Fruit fly (Drosophila melanogaster) whole organism, embryonic: ENCODE measurements around the gene Cys.

Experiments
- Ada2b ChIP-seq: fragments of 200-800 bp; sonication (Bioruptor generic); IDR thresholded peaks from 2 replicates; pipeline ENCODE4 v1.3.6; 2022; ENCODE audit warnings: missing biosample characterization, missing genetic modification characterization
- B-H2 ChIP-seq: fragments of 200-800 bp; sonication (Bioruptor generic); optimal IDR thresholded peaks from 2 replicates; lab custom pipeline; 2018; ENCODE audit warnings: missing biosample characterization, mild to moderate bottlenecking, missing genetic modification characterization
- CG10565 ChIP-seq: fragments of 200-800 bp; sonication (Bioruptor generic); optimal IDR thresholded peaks from 3 replicates; lab custom pipeline; 2016; ENCODE audit warnings: missing biosample characterization, mild to moderate bottlenecking, missing genetic modification characterization
- CG11398 ChIP-seq: fragments of 200-800 bp; sonication (Bioruptor generic); optimal IDR thresholded peaks from 2 replicates; lab custom pipeline; 2016; ENCODE audit warnings: missing biosample characterization, missing genetic modification characterization
- CG11696 ChIP-seq: fragments of 200-800 bp; sonication (Bioruptor generic); IDR thresholded peaks from 2 replicates; pipeline ENCODE4 v1.3.6; 2022; ENCODE audit warnings: missing biosample characterization, missing genetic modification characterization
- CG12942 ChIP-seq: fragments of 200-800 bp; sonication (Bioruptor generic); optimal IDR thresholded peaks from 3 replicates; lab custom pipeline; 2016; ENCODE audit warnings: missing biosample characterization, missing genetic modification characterization
- CG14014 ChIP-seq: fragments of 200-800 bp; sonication (Bioruptor generic); IDR thresholded peaks from 2 replicates; pipeline ENCODE4 v1.3.6; 2022; ENCODE audit warnings: missing biosample characterization, missing genetic modification characterization
- CG15269 ChIP-seq: fragments of 200-800 bp; sonication (Bioruptor generic); optimal IDR thresholded peaks from 2 replicates; lab custom pipeline; 2018; ENCODE audit warnings: missing biosample characterization, mild to moderate bottlenecking, missing genetic modification characterization, moderate library complexity
- CG15696 ChIP-seq: fragments of 200-800 bp; sonication (Bioruptor generic); optimal IDR thresholded peaks from 2 replicates; lab custom pipeline; 2019; ENCODE audit warnings: missing biosample characterization, mild to moderate bottlenecking, missing genetic modification characterization, moderate library complexity
- CG17829 ChIP-seq: fragments of 200-800 bp; optimal IDR thresholded peaks from 2 replicates; lab custom pipeline; 2019; ENCODE audit warnings: missing biosample characterization, mild to moderate bottlenecking, missing genetic modification characterization, moderate library complexity
- CG2712 ChIP-seq: fragments of 200-800 bp; optimal IDR thresholded peaks from 3 replicates; lab custom pipeline; 2019; ENCODE audit warnings: missing biosample characterization, mild to moderate bottlenecking, missing genetic modification characterization, moderate library complexity
- CG2889 ChIP-seq: fragments of 200-800 bp; sonication (Bioruptor generic); IDR thresholded peaks from 3 replicates; pipeline ENCODE4 v1.3.6; 2022; ENCODE audit warnings: missing biosample characterization, missing genetic modification characterization
- CG30403 ChIP-seq: fragments of 200-800 bp; sonication (Bioruptor generic); optimal IDR thresholded peaks from 3 replicates; lab custom pipeline; 2016; ENCODE audit warnings: missing biosample characterization, missing genetic modification characterization
- CG32767 ChIP-seq: fragments of 200-800 bp; sonication (Bioruptor generic); IDR thresholded peaks from 2 replicates; pipeline ENCODE4 v1.3.6; 2022; ENCODE audit warnings: missing biosample characterization, missing genetic modification characterization
- CG33557 ChIP-seq: fragments of 200-800 bp; sonication (Bioruptor generic); optimal IDR thresholded peaks from 2 replicates; lab custom pipeline; 2019; ENCODE audit warnings: missing biosample characterization, mild to moderate bottlenecking, missing genetic modification characterization, moderate library complexity
- CG3995 ChIP-seq: fragments of 200-800 bp; sonication (Bioruptor generic); optimal IDR thresholded peaks from 3 replicates; lab custom pipeline; 2016; ENCODE audit warnings: missing biosample characterization, missing genetic modification characterization
- CG4730 ChIP-seq: fragments of 200-800 bp; sonication (Bioruptor generic); IDR thresholded peaks from 2 replicates; pipeline ENCODE4 v1.3.6; 2022; ENCODE audit warnings: missing biosample characterization, missing genetic modification characterization
- CG6765 ChIP-seq: fragments of 200-800 bp; sonication (Bioruptor generic); optimal IDR thresholded peaks from 3 replicates; lab custom pipeline; 2017; ENCODE audit warnings: missing biosample characterization, mild to moderate bottlenecking, missing genetic modification characterization
- CG7556 ChIP-seq: fragments of 200-800 bp; sonication (Bioruptor generic); optimal IDR thresholded peaks from 2 replicates; lab custom pipeline; 2017; ENCODE audit warnings: missing biosample characterization, mild to moderate bottlenecking, missing genetic modification characterization
- CG7928 ChIP-seq: fragments of 200-800 bp; sonication (Bioruptor generic); optimal IDR thresholded peaks from 2 replicates; lab custom pipeline; 2017; ENCODE audit warnings: missing biosample characterization, mild to moderate bottlenecking, missing genetic modification characterization
- CG9932 ChIP-seq: fragments of 200-800 bp; sonication (Bioruptor generic); IDR thresholded peaks from 2 replicates; pipeline ENCODE4 v1.3.6; 2022; ENCODE audit warnings: missing biosample characterization, missing genetic modification characterization
- Dfd ChIP-seq, 2 experiments: fragments of >200 bp; optimal IDR thresholded peaks; 2 replicates each; lab custom pipeline; 2017; ENCODE audit warnings: missing biosample characterization in 2 of 2, missing genetic modification characterization in 2 of 2
- Doc2 ChIP-seq: fragments of 200-800 bp; sonication (Bioruptor generic); IDR thresholded peaks from 2 replicates; pipeline ENCODE4 v1.3.6; 2022; ENCODE audit warnings: missing biosample characterization, missing genetic modification characterization
- ERR ChIP-seq: fragments of 200-800 bp; sonication (Bioruptor generic); optimal IDR thresholded peaks from 2 replicates; lab custom pipeline; 2016; ENCODE audit warnings: missing biosample characterization, missing genetic modification characterization
- Fer2 ChIP-seq: fragments of 200-800 bp; sonication (Bioruptor generic); optimal IDR thresholded peaks from 2 replicates; lab custom pipeline; 2018; ENCODE audit warnings: missing biosample characterization, mild to moderate bottlenecking, missing genetic modification characterization, moderate library complexity
- GATAe ChIP-seq: fragments of 200-800 bp; sonication (Bioruptor generic); conservative IDR thresholded peaks from 2 replicates; pipeline ENCODE4 v1.3.6; 2022; ENCODE audit warnings: missing biosample characterization, missing genetic modification characterization
- Hr39 ChIP-seq: fragments of >200 bp; optimal IDR thresholded peaks from 2 replicates; lab custom pipeline; 2017
- Hr78 ChIP-seq, 2 experiments: fragments of 200-800 bp in 1 of 2; fragments of >200 bp in 1 of 2; sonication (Bioruptor generic) in 1 of 2; optimal IDR thresholded peaks; 2 replicates each; lab custom pipeline; 2017 to 2019; ENCODE audit warnings: missing biosample characterization in 2 of 2, missing genetic modification characterization in 2 of 2, mild to moderate bottlenecking in 1 of 2, moderate library complexity in 1 of 2
- Lhr ChIP-seq: fragments of 200-800 bp; sonication (Bioruptor generic); optimal IDR thresholded peaks from 3 replicates; lab custom pipeline; 2017; ENCODE audit warnings: mild to moderate bottlenecking, missing biosample characterization, missing genetic modification reagents, missing genetic modification characterization
- Myb ChIP-seq: fragments of 200-800 bp; sonication (Bioruptor generic); optimal IDR thresholded peaks from 2 replicates; lab custom pipeline; 2016; ENCODE audit warnings: missing biosample characterization, missing genetic modification characterization
- Nf-YB ChIP-seq: fragments of 200-800 bp; sonication (Bioruptor generic); optimal IDR thresholded peaks from 3 replicates; lab custom pipeline; 2019; ENCODE audit warnings: missing biosample characterization, mild to moderate bottlenecking, missing genetic modification characterization, moderate library complexity
- Sox102F ChIP-seq: fragments of 200-800 bp; sonication (Bioruptor generic); optimal IDR thresholded peaks from 2 replicates; lab custom pipeline; 2018; ENCODE audit warnings: missing biosample characterization, mild to moderate bottlenecking, missing genetic modification characterization, moderate library complexity
- Tbp ChIP-seq: fragments of >200 bp; optimal IDR thresholded peaks from 2 replicates; lab custom pipeline; 2018; ENCODE audit warnings: missing biosample characterization, missing genetic modification characterization
- ara ChIP-seq: fragments of 200-800 bp; sonication (Bioruptor generic); IDR thresholded peaks from 2 replicates; pipeline ENCODE4 v1.3.6; 2022; ENCODE audit warnings: missing biosample characterization, missing genetic modification characterization
- ase ChIP-seq: fragments of 200-800 bp; sonication (Bioruptor generic); IDR thresholded peaks from 3 replicates; pipeline ENCODE4 v1.3.6; 2022; ENCODE audit warnings: missing biosample characterization, missing genetic modification characterization
- bcd ChIP-seq: fragments of 200-800 bp; sonication (Bioruptor generic); optimal IDR thresholded peaks from 2 replicates; lab custom pipeline; 2017; ENCODE audit warnings: missing biosample characterization, mild to moderate bottlenecking, missing genetic modification characterization
- br ChIP-seq: fragments of >200 bp; optimal IDR thresholded peaks from 2 replicates; lab custom pipeline; 2017
- cwo ChIP-seq: fragments of 200-800 bp; sonication (Bioruptor generic); optimal IDR thresholded peaks from 3 replicates; lab custom pipeline; 2017; ENCODE audit warnings: missing biosample characterization, missing genetic modification characterization, mild to moderate bottlenecking, moderate library complexity, missing genetic modification reagents
- disco-r ChIP-seq: fragments of 200-800 bp; sonication (Bioruptor generic); optimal IDR thresholded peaks from 2 replicates; lab custom pipeline; 2016; ENCODE audit warnings: missing biosample characterization, missing genetic modification characterization
- exex ChIP-seq: fragments of 200-800 bp; sonication (Bioruptor generic); optimal IDR thresholded peaks from 4 replicates; lab custom pipeline; 2018; ENCODE audit warnings: missing biosample characterization, mild to moderate bottlenecking, missing genetic modification characterization, moderate library complexity
- ftz-f1 ChIP-seq: fragments of 200-800 bp; sonication (Bioruptor generic); optimal IDR thresholded peaks from 2 replicates; lab custom pipeline; 2016; ENCODE audit warnings: missing biosample characterization, missing genetic modification characterization
- jumu ChIP-seq: fragments of 200-800 bp; sonication (Bioruptor generic); optimal IDR thresholded peaks from 3 replicates; lab custom pipeline; 2016; ENCODE audit warnings: missing biosample characterization, missing genetic modification characterization
- otp ChIP-seq: fragments of 200-800 bp; sonication (Bioruptor generic); IDR thresholded peaks from 3 replicates; pipeline ENCODE4, ENCODE4 v1.3.6; 2022; ENCODE audit warnings: missing biosample characterization, missing genetic modification characterization
- pb ChIP-seq: fragments of 200-800 bp; sonication (Bioruptor generic); optimal IDR thresholded peaks from 3 replicates; lab custom pipeline; 2016; ENCODE audit warnings: missing biosample characterization, missing genetic modification characterization
- pum ChIP-seq: fragments of 200-800 bp; sonication (Bioruptor generic); optimal IDR thresholded peaks from 2 replicates; lab custom pipeline; 2016; ENCODE audit warnings: missing biosample characterization, missing genetic modification characterization
- row ChIP-seq: fragments of 200-800 bp; sonication (Bioruptor generic); IDR thresholded peaks from 3 replicates; pipeline ENCODE4 v1.3.6; 2022; ENCODE audit warnings: missing biosample characterization, missing genetic modification characterization
- sd ChIP-seq: fragments of 200-800 bp; sonication (Bioruptor generic); optimal IDR thresholded peaks from 3 replicates; lab custom pipeline; 2018; ENCODE audit warnings: missing biosample characterization, mild to moderate bottlenecking, missing genetic modification characterization, moderate library complexity
- sob ChIP-seq: fragments of 200-800 bp; sonication (Bioruptor generic); IDR thresholded peaks from 2 replicates; pipeline ENCODE4 v1.3.6; 2022; ENCODE audit warnings: missing biosample characterization, missing genetic modification characterization
- tna ChIP-seq: fragments of 200-800 bp; sonication (Bioruptor generic); IDR thresholded peaks from 2 replicates; pipeline ENCODE4 v1.3.6; 2022; ENCODE audit warnings: missing biosample characterization, missing genetic modification characterization; ENCODE audit not compliant: partially characterized antibody
- trem ChIP-seq: fragments of 200-800 bp; optimal IDR thresholded peaks from 3 replicates; lab custom pipeline; 2019; ENCODE audit warnings: missing biosample characterization, mild to moderate bottlenecking, missing genetic modification characterization, moderate library complexity
- unpg ChIP-seq: fragments of 200-800 bp; sonication (Bioruptor generic); optimal IDR thresholded peaks from 3 replicates; lab custom pipeline; 2018; ENCODE audit warnings: missing biosample characterization, mild to moderate bottlenecking, missing genetic modification characterization, moderate library complexity
- usp ChIP-seq: fragments of >200 bp; optimal IDR thresholded peaks from 2 replicates; lab custom pipeline; 2017; ENCODE audit warnings: missing biosample characterization, missing genetic modification characterization
- zfh2 ChIP-seq: fragments of 200-800 bp; sonication (Bioruptor generic); optimal IDR thresholded peaks from 2 replicates; lab custom pipeline; 2016; ENCODE audit warnings: missing biosample characterization, missing genetic modification characterization

Cys gene

dm6 chr3R:14575718-14576187 lies 6.3 kb upstream of the Cys start, which contains the start of gene CG7987 (continued):
- TF ChIP-seq CG30403 (GFP tag; lab: Kevin White, UChicago): no peak
- TF ChIP-seq Myb (GFP tag; lab: Kevin White, UChicago): peak; percentile 96
- TF ChIP-seq Hr39 (lab: Kevin White, UChicago): no peak
- peak; percentile 47 for TF ChIP-seq trem (tag; lab: Kevin White, UChicago)
- no peak for TF ChIP-seq Nf-YB
- TF ChIP-seq zfh2 (GFP tag; lab: Kevin White, UChicago): peak; percentile 40
- TF ChIP-seq CG15269 (tag; lab: Kevin White, UChicago): peak; percentile 25
- peak; percentile 5 for TF ChIP-seq ftz-f1
- no peak for TF ChIP-seq row (GFP tag; lab: Robert Waterston, UW)
- no peak for TF ChIP-seq tna (GFP tag; lab: Robert Waterston, UW)
- no peak for TF ChIP-seq Hr78 (GFP tag; optimal IDR thresholded peaks at IDR 0.05; lab: Kevin White, UChicago)
- TF ChIP-seq CG2889 (GFP tag; lab: Robert Waterston, UW): no peak
- peak; percentile 36 for TF ChIP-seq B-H2 (GFP tag; lab: Kevin White, UChicago)
- TF ChIP-seq CG12942 (GFP tag; lab: Kevin White, UChicago): no peak
- TF ChIP-seq Fer2 (tag; lab: Kevin White, UChicago): no peak
- TF ChIP-seq CG11696 (GFP tag; lab: Robert Waterston, UW): no peak
- no peak for TF ChIP-seq disco-r (GFP tag; lab: Kevin White, UChicago)
- no peak for TF ChIP-seq Dfd (GFP tag; optimal IDR thresholded peaks at IDR 0.05; lab: Kevin White, UChicago)
- TF ChIP-seq usp (GFP tag; lab: Kevin White, UChicago): no peak
- TF ChIP-seq Ada2b (GFP tag; lab: Robert Waterston, UW): no peak
- TF ChIP-seq CG9932 (GFP tag; lab: Robert Waterston, UW): peak; percentile 53
- TF ChIP-seq CG4730 (GFP tag; lab: Robert Waterston, UW): no peak
- no peak for TF ChIP-seq pb
- no peak for TF ChIP-seq CG15696 (tag; lab: Kevin White, UChicago)
- peak; percentile 90 for TF ChIP-seq Lhr (GFP tag; lab: Kevin White, UChicago)
- TF ChIP-seq CG17829 (tag; lab: Kevin White, UChicago): no peak
- TF ChIP-seq unpg (GFP tag; lab: Kevin White, UChicago): no peak
- no peak for TF ChIP-seq CG11398
- TF ChIP-seq CG10565 (GFP tag; lab: Kevin White, UChicago): no peak
- no peak for TF ChIP-seq ase (GFP tag; lab: Robert Waterston, UW)
- TF ChIP-seq otp: no peak
- no peak for TF ChIP-seq sd (tag; lab: Kevin White, UChicago)
- TF ChIP-seq GATAe (GFP tag; lab: Robert Waterston, UW): no peak
- TF ChIP-seq jumu (GFP tag; lab: Kevin White, UChicago): peak; percentile 37
- no peak for TF ChIP-seq ara (GFP tag; lab: Robert Waterston, UW)
- TF ChIP-seq pum: no peak
- TF ChIP-seq CG32767: no peak
- TF ChIP-seq bcd: no peak
- no peak for TF ChIP-seq Sox102F (GFP tag; lab: Kevin White, UChicago)
- no peak for TF ChIP-seq Tbp
- TF ChIP-seq CG33557: no peak
- TF ChIP-seq CG3995 (GFP tag; lab: Kevin White, UChicago): no peak
- TF ChIP-seq br (lab: Kevin White, UChicago): no peak
- peak; percentile 21 for TF ChIP-seq ERR (GFP tag; lab: Kevin White, UChicago)
- TF ChIP-seq Doc2 (GFP tag; lab: Robert Waterston, UW): no peak
- no peak for TF ChIP-seq exex (tag; lab: Kevin White, UChicago)
- TF ChIP-seq CG7928: no peak
- no peak for TF ChIP-seq CG6765 (GFP tag; lab: Kevin White, UChicago)
- no peak for TF ChIP-seq CG14014 (GFP tag; lab: Robert Waterston, UW)
- no peak for TF ChIP-seq cwo
- TF ChIP-seq CG7556: no peak
- TF ChIP-seq CG2712 (tag; lab: Kevin White, UChicago): peak; percentile 27
- 0 out of 2 replicates have a peak, but pooled peaks have one; percentile 15 for TF ChIP-seq sob (GFP tag; lab: Robert Waterston, UW)
